Worm (Caenorhabditis elegans) whole organism, L2 larva: ENCODE measurements around the gene del-1.

Experiments used
- C34F6.9 ChIP-seq: fragments of 150-350 bp; optimal IDR thresholded peaks from 2 replicates; lab custom pipeline; 2014; ENCODE audit warnings: missing biosample characterization, missing genetic modification characterization
- F13H6.1 ChIP-seq: sonication (generic microtip); optimal IDR thresholded peaks from 2 replicates; lab custom pipeline; 2016; ENCODE audit warnings: missing genetic modification characterization, missing compliant biosample characterization
- Y55F3AM.14 ChIP-seq: fragments of 200-800 bp; sonication (Bioruptor generic); optimal IDR thresholded peaks from 2 replicates; lab custom pipeline; 2018; ENCODE audit warnings: mild to moderate bottlenecking, missing genetic modification characterization, missing compliant biosample characterization
- alr-1 ChIP-seq: fragments of 150-350 bp; optimal IDR thresholded peaks from 2 replicates; lab custom pipeline; 2014; ENCODE audit warnings: missing biosample characterization, missing genetic modification characterization
- aly-2 ChIP-seq: fragments of 150-350 bp; optimal IDR thresholded peaks from 2 replicates; lab custom pipeline; 2014; ENCODE audit warnings: missing biosample characterization, missing genetic modification characterization
- ceh-16 ChIP-seq: fragments of 150-350 bp; optimal IDR thresholded peaks from 2 replicates; lab custom pipeline; 2014; ENCODE audit warnings: missing biosample characterization, missing genetic modification characterization
- ceh-82 ChIP-seq: fragments of 150-350 bp; optimal IDR thresholded peaks from 2 replicates; lab custom pipeline; 2014; ENCODE audit warnings: missing biosample characterization, missing genetic modification characterization
- crh-2 ChIP-seq: sonication (generic microtip); optimal IDR thresholded peaks from 2 replicates; lab custom pipeline; 2017; ENCODE audit warnings: missing biosample characterization, missing genetic modification characterization
- dmd-4 ChIP-seq: sonication (generic microtip); optimal IDR thresholded peaks from 2 replicates; lab custom pipeline; 2017; ENCODE audit warnings: missing biosample characterization, missing genetic modification characterization
- egl-27 ChIP-seq: sonication (generic microtip); optimal IDR thresholded peaks from 3 replicates; lab custom pipeline; 2017; ENCODE audit warnings: missing biosample characterization, missing genetic modification reagents, missing genetic modification characterization
- elt-1 ChIP-seq: fragments of 150-350 bp; optimal IDR thresholded peaks from 2 replicates; lab custom pipeline; 2014; ENCODE audit warnings: missing biosample characterization, missing genetic modification characterization
- elt-3 ChIP-seq: sonication (generic microtip); optimal IDR thresholded peaks from 2 replicates; lab custom pipeline; 2017; ENCODE audit warnings: missing biosample characterization, missing genetic modification characterization
- fos-1 ChIP-seq: fragments of 150-350 bp; optimal IDR thresholded peaks from 2 replicates; lab custom pipeline; 2014; ENCODE audit warnings: missing biosample characterization, missing genetic modification characterization
- gmeb-1 ChIP-seq: fragments of 150-350 bp; optimal IDR thresholded peaks from 2 replicates; lab custom pipeline; 2014; ENCODE audit warnings: missing biosample characterization, missing genetic modification characterization
- lin-11 ChIP-seq: fragments of 150-350 bp; sonication (generic microtip); optimal IDR thresholded peaks from 2 replicates; lab custom pipeline; 2014; ENCODE audit warnings: missing biosample characterization, missing genetic modification characterization, inconsistent platforms, mixed read lengths
- lin-13 ChIP-seq: fragments of 150-350 bp; optimal IDR thresholded peaks from 2 replicates; lab custom pipeline; 2014; ENCODE audit warnings: missing biosample characterization, missing genetic modification reagents, missing genetic modification characterization
- lsy-2 ChIP-seq, 2 experiments: fragments of 150-350 bp in 1 of 2; sonication (generic microtip) in 1 of 2; optimal IDR thresholded peaks; 2 replicates each; lab custom pipeline; 2014 to 2017; ENCODE audit warnings: missing biosample characterization in 2 of 2, missing genetic modification characterization in 2 of 2
- mab-5 ChIP-seq: fragments of 150-350 bp; optimal IDR thresholded peaks from 2 replicates; lab custom pipeline; 2014; ENCODE audit warnings: missing biosample characterization, missing genetic modification characterization
- mdl-1 ChIP-seq, 2 experiments: fragments of 150-350 bp in 1 of 2; sonication (generic microtip) in 1 of 2; optimal IDR thresholded peaks; 2 replicates each; lab custom pipeline; 2017; ENCODE audit warnings: missing biosample characterization in 2 of 2, missing genetic modification characterization in 2 of 2
- nhr-10 ChIP-seq: sonication (generic microtip); optimal IDR thresholded peaks from 2 replicates; lab custom pipeline; 2017; ENCODE audit warnings: missing biosample characterization, missing genetic modification characterization
- nhr-129 ChIP-seq: fragments of 150-350 bp; optimal IDR thresholded peaks from 2 replicates; lab custom pipeline; 2014; ENCODE audit warnings: missing biosample characterization, missing genetic modification characterization
- nhr-23 ChIP-seq: fragments of 150-350 bp; optimal IDR thresholded peaks from 2 replicates; lab custom pipeline; 2014; ENCODE audit warnings: missing biosample characterization, missing genetic modification reagents, missing genetic modification characterization
- nhr-237 ChIP-seq: fragments of 150-350 bp; optimal IDR thresholded peaks from 2 replicates; lab custom pipeline; 2014; ENCODE audit warnings: missing biosample characterization, missing genetic modification characterization
- nhr-25 ChIP-seq: fragments of 150-350 bp; sonication (generic microtip); optimal IDR thresholded peaks from 3 replicates; lab custom pipeline; 2014; ENCODE audit warnings: missing biosample characterization, missing genetic modification characterization
- nhr-6 ChIP-seq: fragments of 150-350 bp; optimal IDR thresholded peaks from 2 replicates; lab custom pipeline; 2014; ENCODE audit warnings: missing biosample characterization, missing genetic modification characterization
- nhr-77 ChIP-seq: fragments of 150-350 bp; optimal IDR thresholded peaks from 2 replicates; lab custom pipeline; 2014; ENCODE audit warnings: missing biosample characterization, missing genetic modification characterization
- sem-4 ChIP-seq: fragments of 150-350 bp; optimal IDR thresholded peaks from 2 replicates; lab custom pipeline; 2014; ENCODE audit warnings: missing biosample characterization, missing genetic modification reagents, missing genetic modification characterization
- skn-1 ChIP-seq: sonication (generic microtip); optimal IDR thresholded peaks from 2 replicates; lab custom pipeline; 2017; ENCODE audit warnings: missing biosample characterization, missing genetic modification characterization
- sma-3 ChIP-seq: sonication (generic microtip); optimal IDR thresholded peaks from 2 replicates; lab custom pipeline; 2016; ENCODE audit warnings: missing genetic modification reagents, missing genetic modification characterization, missing compliant biosample characterization
- sma-9 ChIP-seq, 2 experiments: fragments of 150-350 bp in 1 of 2; sonication (generic microtip) in 1 of 2; optimal IDR thresholded peaks; 2 replicates each; lab custom pipeline; 2014 to 2016; ENCODE audit warnings: missing genetic modification characterization in 2 of 2, mild to moderate bottlenecking in 1 of 2, missing biosample characterization in 1 of 2, missing compliant biosample characterization in 1 of 2, missing genetic modification reagents in 1 of 2, moderate library complexity in 1 of 2
- snpc-4 ChIP-seq: fragments of 150-350 bp; optimal IDR thresholded peaks from 2 replicates; lab custom pipeline; 2014; ENCODE audit warnings: missing biosample characterization, missing genetic modification characterization
- unc-39 ChIP-seq: fragments of 150-350 bp; optimal IDR thresholded peaks from 2 replicates; lab custom pipeline; 2014; ENCODE audit warnings: missing biosample characterization, missing genetic modification characterization
- zag-1 ChIP-seq: fragments of 150-350 bp; optimal IDR thresholded peaks from 2 replicates; lab custom pipeline; 2014; ENCODE audit warnings: missing biosample characterization, missing genetic modification characterization
- ztf-11 ChIP-seq: sonication (generic microtip); optimal IDR thresholded peaks from 2 replicates; lab custom pipeline; 2017; ENCODE audit warnings: missing biosample characterization, missing genetic modification characterization
- ztf-4 ChIP-seq: fragments of 150-350 bp; optimal IDR thresholded peaks from 2 replicates; lab custom pipeline; 2014; ENCODE audit warnings: missing biosample characterization, missing genetic modification characterization

del-1 gene

ce11 chrX:14263473-14263872 lies 4.4 kb upstream of the del-1 start, which contains the start of gene E02H4.8:
TSS of gene E02H4.8 (minus strand) at chrX:14263573.
- no peak for TF ChIP-seq alr-1 (tag; lab: Kevin White, UChicago)
- TF ChIP-seq, all 48 proteins: peak for 0

DNA sequence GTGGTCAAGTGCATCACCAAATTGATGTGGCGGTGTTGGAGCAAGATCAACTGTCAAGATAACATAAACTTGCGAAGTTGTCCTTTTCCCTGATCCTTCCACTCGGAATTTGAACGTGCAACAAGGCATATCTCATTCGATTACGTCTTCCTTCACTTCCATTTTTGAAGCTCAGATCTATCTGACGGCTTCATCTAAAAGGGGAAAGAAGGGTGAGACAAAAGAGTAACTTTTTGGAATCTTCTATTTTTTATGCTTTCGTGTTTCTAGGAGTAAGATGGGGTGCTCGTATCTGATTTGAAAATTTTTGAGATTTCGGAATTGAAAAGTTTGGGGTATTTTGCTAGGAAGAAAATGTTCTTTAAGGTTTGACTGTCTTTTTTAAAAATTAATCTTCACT lies 711 bp upstream of the del-1 start:
- TF ChIP-seq nhr-6 (tag; lab: Kevin White, UChicago), result no peak
- no peak for TF ChIP-seq nhr-77 (tag; lab: Kevin White, UChicago)
- peak; percentile 29 for TF ChIP-seq elt-1 (tag; lab: Kevin White, UChicago)

- no peak for TF ChIP-seq nhr-25 (tag; lab: Kevin White, UChicago)
- TF ChIP-seq ceh-82, result no peak
- no peak for TF ChIP-seq ztf-4 (tag; lab: Kevin White, UChicago)
- no peak for TF ChIP-seq gmeb-1
- no peak for TF ChIP-seq lin-13
- no peak for TF ChIP-seq snpc-4 (tag; lab: Kevin White, UChicago)
- TF ChIP-seq ztf-11 (tag; lab: Kevin White, UChicago), result no peak
- no peak for TF ChIP-seq nhr-237 (tag; lab: Kevin White, UChicago)
- no peak for TF ChIP-seq sem-4 (tag; lab: Kevin White, UChicago)
- TF ChIP-seq ceh-16 (tag; lab: Kevin White, UChicago), result no peak
- no peak for TF ChIP-seq egl-27 (tag; lab: Kevin White, UChicago)
- no peak for TF ChIP-seq mab-5
- TF ChIP-seq C34F6.9 (tag; lab: Kevin White, UChicago), result no peak
- TF ChIP-seq nhr-10 (tag; lab: Kevin White, UChicago), result no peak
- no peak for TF ChIP-seq sma-3 (GFP tag; lab: Kevin White, UChicago)
- no peak for TF ChIP-seq dmd-4
- no peak for TF ChIP-seq elt-3 (tag; lab: Kevin White, UChicago)
- no peak for TF ChIP-seq lin-11
- TF ChIP-seq zag-1 (tag; lab: Kevin White, UChicago), result no peak
- no peak for TF ChIP-seq nhr-6 (tag; lab: Kevin White, UChicago)
Measured at ce11 chrX:14281526-14281925, 13.6 kb downstream of the del-1 start, which contains the start of gene E02H4.2. TSS of gene E02H4.2 (minus strand) at chrX:14281626.

ce11 chrX:14287888-14288287 lies 20.0 kb downstream of the del-1 start:
- TF ChIP-seq aly-2 (no peak), Y55F3AM.14 (GFP tag; lab: Kevin White, UChicago) (no peak), sma-9 (GFP tag; optimal IDR thresholded peaks at IDR 0.05; lab: Kevin White, UChicago) (peak; percentile 75), sma-9 (tag; optimal IDR thresholded peaks at IDR 0.05; lab: Kevin White, UChicago) (no peak), nhr-25 (tag; lab: Kevin White, UChicago) (no peak), nhr-129 (tag; lab: Kevin White, UChicago) (peak; percentile 50), C34F6.9 (tag; lab: Kevin White, UChicago) (peak; percentile 30), elt-3 (tag; lab: Kevin White, UChicago) (no peak), F13H6.1 (peak; percentile 87), lsy-2 (tag; optimal IDR thresholded peaks at IDR 0.05; lab: Kevin White, UChicago) (peak in 1 of 2 experiments; percentile 51), crh-2 (tag; lab: Kevin White, UChicago) (peak; percentile 22)

ce11 chrX:14289993-14290392 lies 22.1 kb downstream of the del-1 start:
- TF ChIP-seq elt-1 (tag; lab: Kevin White, UChicago) (no peak), egl-27 (tag; lab: Kevin White, UChicago) (no peak), unc-39 (tag; lab: Kevin White, UChicago) (no peak), alr-1 (tag; lab: Kevin White, UChicago) (no peak), skn-1 (no peak), nhr-10 (tag; lab: Kevin White, UChicago) (no peak), nhr-129 (tag; lab: Kevin White, UChicago) (no peak), fos-1 (tag; lab: Kevin White, UChicago) (no peak), nhr-23 (tag; lab: Kevin White, UChicago) (no peak), sma-9 (GFP tag; optimal IDR thresholded peaks at IDR 0.05; lab: Kevin White, UChicago) (no peak), sma-9 (tag; optimal IDR thresholded peaks at IDR 0.05; lab: Kevin White, UChicago) (no peak), sem-4 (tag; lab: Kevin White, UChicago) (no peak), C34F6.9 (tag; lab: Kevin White, UChicago) (no peak), aly-2 (no peak), nhr-77 (tag; lab: Kevin White, UChicago) (no peak), crh-2 (tag; lab: Kevin White, UChicago) (no peak), mdl-1 (tag; optimal IDR thresholded peaks at IDR 0.05; lab: Kevin White, UChicago) (no peak)
